Worm (Caenorhabditis elegans) whole organism, L2 larva: ENCODE results near the gene ctsa-1.2.

Experiments
- C34F6.9 ChIP-seq: fragments of 150-350 bp; optimal IDR thresholded peaks from 2 replicates; lab custom pipeline; 2014; ENCODE audit warnings: missing biosample characterization, missing genetic modification characterization
- F13H6.1 ChIP-seq: sonication (generic microtip); optimal IDR thresholded peaks from 2 replicates; lab custom pipeline; 2016; ENCODE audit warnings: missing genetic modification characterization, missing compliant biosample characterization
- Y55F3AM.14 ChIP-seq: fragments of 200-800 bp; sonication (Bioruptor generic); optimal IDR thresholded peaks from 2 replicates; lab custom pipeline; 2018; ENCODE audit warnings: mild to moderate bottlenecking, missing genetic modification characterization, missing compliant biosample characterization
- ama-1 ChIP-seq: fragments of 150-350 bp; optimal IDR thresholded peaks from 2 replicates; lab custom pipeline; 2018; ENCODE audit warnings: inconsistent platforms
- blmp-1 ChIP-seq: sonication (generic microtip); optimal IDR thresholded peaks from 2 replicates; lab custom pipeline; 2017; ENCODE audit warnings: missing genetic modification characterization, mild to moderate bottlenecking, missing compliant biosample characterization, antibody characterized with exemption, moderate library complexity; ENCODE audit not compliant: insufficient read depth
- ceh-16 ChIP-seq: fragments of 150-350 bp; optimal IDR thresholded peaks from 2 replicates; lab custom pipeline; 2014; ENCODE audit warnings: missing biosample characterization, missing genetic modification characterization
- ceh-82 ChIP-seq: fragments of 150-350 bp; optimal IDR thresholded peaks from 2 replicates; lab custom pipeline; 2014; ENCODE audit warnings: missing biosample characterization, missing genetic modification characterization
- crh-2 ChIP-seq: sonication (generic microtip); optimal IDR thresholded peaks from 2 replicates; lab custom pipeline; 2017; ENCODE audit warnings: missing biosample characterization, missing genetic modification characterization
- egl-27 ChIP-seq: sonication (generic microtip); optimal IDR thresholded peaks from 3 replicates; lab custom pipeline; 2017; ENCODE audit warnings: missing biosample characterization, missing genetic modification reagents, missing genetic modification characterization
- elt-1 ChIP-seq: fragments of 150-350 bp; optimal IDR thresholded peaks from 2 replicates; lab custom pipeline; 2014; ENCODE audit warnings: missing biosample characterization, missing genetic modification characterization
- elt-3 ChIP-seq: sonication (generic microtip); optimal IDR thresholded peaks from 2 replicates; lab custom pipeline; 2017; ENCODE audit warnings: missing biosample characterization, missing genetic modification characterization
- fos-1 ChIP-seq: fragments of 150-350 bp; optimal IDR thresholded peaks from 2 replicates; lab custom pipeline; 2014; ENCODE audit warnings: missing biosample characterization, missing genetic modification characterization
- gmeb-1 ChIP-seq: fragments of 150-350 bp; optimal IDR thresholded peaks from 2 replicates; lab custom pipeline; 2014; ENCODE audit warnings: missing biosample characterization, missing genetic modification characterization
- lin-13 ChIP-seq: fragments of 150-350 bp; optimal IDR thresholded peaks from 2 replicates; lab custom pipeline; 2014; ENCODE audit warnings: missing biosample characterization, missing genetic modification reagents, missing genetic modification characterization
- lin-39 ChIP-seq: fragments of 150-350 bp; optimal IDR thresholded peaks from 2 replicates; lab custom pipeline; 2014; ENCODE audit warnings: missing biosample characterization, missing genetic modification reagents, missing genetic modification characterization
- lsy-2 ChIP-seq, 2 experiments: fragments of 150-350 bp in 1 of 2; sonication (generic microtip) in 1 of 2; optimal IDR thresholded peaks; 2 replicates each; lab custom pipeline; 2014 to 2017; ENCODE audit warnings: missing biosample characterization in 2 of 2, missing genetic modification characterization in 2 of 2
- mbf-1 ChIP-seq: sonication (generic microtip); optimal IDR thresholded peaks from 2 replicates; lab custom pipeline; 2017; ENCODE audit warnings: missing biosample characterization, missing genetic modification characterization
- mdl-1 ChIP-seq, 2 experiments: fragments of 150-350 bp in 1 of 2; sonication (generic microtip) in 1 of 2; optimal IDR thresholded peaks; 2 replicates each; lab custom pipeline; 2017; ENCODE audit warnings: missing biosample characterization in 2 of 2, missing genetic modification characterization in 2 of 2
- nhr-11 ChIP-seq: fragments of 150-350 bp; optimal IDR thresholded peaks from 2 replicates; lab custom pipeline; 2014; ENCODE audit warnings: missing biosample characterization, missing genetic modification characterization
- nhr-12 ChIP-seq: fragments of 150-350 bp; optimal IDR thresholded peaks from 2 replicates; lab custom pipeline; 2014; ENCODE audit warnings: missing biosample characterization, missing genetic modification characterization
- nhr-129 ChIP-seq: fragments of 150-350 bp; optimal IDR thresholded peaks from 2 replicates; lab custom pipeline; 2014; ENCODE audit warnings: missing biosample characterization, missing genetic modification characterization
- nhr-21 ChIP-seq: fragments of 150-350 bp; optimal IDR thresholded peaks from 2 replicates; lab custom pipeline; 2014; ENCODE audit warnings: missing biosample characterization, missing genetic modification characterization
- nhr-25 ChIP-seq: fragments of 150-350 bp; sonication (generic microtip); optimal IDR thresholded peaks from 3 replicates; lab custom pipeline; 2014; ENCODE audit warnings: missing biosample characterization, missing genetic modification characterization
- nhr-6 ChIP-seq: fragments of 150-350 bp; optimal IDR thresholded peaks from 2 replicates; lab custom pipeline; 2014; ENCODE audit warnings: missing biosample characterization, missing genetic modification characterization
- nhr-77 ChIP-seq: fragments of 150-350 bp; optimal IDR thresholded peaks from 2 replicates; lab custom pipeline; 2014; ENCODE audit warnings: missing biosample characterization, missing genetic modification characterization
- peb-1 ChIP-seq: fragments of 150-350 bp; optimal IDR thresholded peaks from 2 replicates; lab custom pipeline; 2014; ENCODE audit warnings: missing biosample characterization, missing genetic modification characterization
- sma-3 ChIP-seq: sonication (generic microtip); optimal IDR thresholded peaks from 2 replicates; lab custom pipeline; 2016; ENCODE audit warnings: missing genetic modification reagents, missing genetic modification characterization, missing compliant biosample characterization
- sma-9 ChIP-seq, 2 experiments: fragments of 150-350 bp in 1 of 2; sonication (generic microtip) in 1 of 2; optimal IDR thresholded peaks; 2 replicates each; lab custom pipeline; 2014 to 2016; ENCODE audit warnings: missing genetic modification characterization in 2 of 2, mild to moderate bottlenecking in 1 of 2, missing biosample characterization in 1 of 2, missing compliant biosample characterization in 1 of 2, missing genetic modification reagents in 1 of 2, moderate library complexity in 1 of 2
- unc-39 ChIP-seq: fragments of 150-350 bp; optimal IDR thresholded peaks from 2 replicates; lab custom pipeline; 2014; ENCODE audit warnings: missing biosample characterization, missing genetic modification characterization
- unc-62 ChIP-seq: fragments of 150-350 bp; optimal IDR thresholded peaks from 2 replicates; lab custom pipeline; 2014; ENCODE audit warnings: missing biosample characterization, missing genetic modification reagents, missing genetic modification characterization
- ztf-1 ChIP-seq: fragments of 200-800 bp; sonication (Bioruptor generic); conservative IDR thresholded peaks from 2 replicates; pipeline ENCODE4 v1.3.6; 2022; ENCODE audit warnings: missing genetic modification characterization, missing compliant biosample characterization
- ztf-4 ChIP-seq: fragments of 150-350 bp; optimal IDR thresholded peaks from 2 replicates; lab custom pipeline; 2014; ENCODE audit warnings: missing biosample characterization, missing genetic modification characterization

ctsa-1.2 gene

ce11 chrII:11725615-11726014 is 13.5 kb upstream of the ctsa-1.2 start:
- TF ChIP-seq F13H6.1 (tag; lab: Kevin White, UChicago) (no peak), C34F6.9 (tag; lab: Kevin White, UChicago) (no peak), crh-2 (no peak), unc-39 (tag; lab: Kevin White, UChicago) (no peak), mbf-1 (tag; lab: Kevin White, UChicago) (no peak), nhr-12 (tag; lab: Kevin White, UChicago) (no peak), peb-1 (tag; lab: Kevin White, UChicago) (no peak), ztf-4 (no peak), nhr-77 (tag; lab: Kevin White, UChicago) (no peak), nhr-21 (no peak), elt-1 (tag; lab: Kevin White, UChicago) (no peak), ama-1 (lab: Kevin White, UChicago) (no peak)

DNA sequence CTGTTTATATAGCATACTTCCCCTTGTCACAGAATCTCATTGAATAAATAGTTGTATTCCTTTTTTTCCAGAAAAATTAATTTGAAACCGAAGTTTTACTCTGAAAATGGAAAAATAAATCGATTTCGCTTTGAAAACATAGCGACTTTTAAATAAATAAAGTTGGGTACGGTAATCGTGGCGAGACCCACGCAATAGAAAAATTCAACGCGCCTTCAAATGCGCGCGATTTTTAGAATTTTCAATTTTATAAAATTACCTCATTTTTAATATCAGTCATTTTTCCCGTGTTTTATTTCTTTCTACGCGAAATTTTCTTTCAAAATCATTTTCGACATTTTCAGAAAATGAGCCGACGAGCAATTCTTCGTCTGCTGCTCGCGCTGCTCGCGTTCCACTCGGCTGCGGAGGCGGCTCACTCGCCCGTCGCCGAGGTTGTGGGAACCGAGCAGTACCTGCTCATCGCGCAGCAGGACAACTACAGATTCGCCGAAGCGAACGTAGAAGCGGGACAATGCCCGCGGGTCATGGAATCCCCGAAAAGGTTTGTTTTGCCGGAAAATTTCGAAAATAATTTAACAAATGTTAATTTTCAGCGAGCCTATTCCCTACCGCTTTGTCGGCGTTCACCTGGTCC is 12.6 kb upstream of the ctsa-1.2 start, which contains the start of gene F13D12.5:
TSS of gene F13D12.5 (plus strand) at position 345 of the 637 bp plus-strand sequence.
- no peak for TF ChIP-seq sma-3 (GFP tag; lab: Kevin White, UChicago)
- peak; percentile 38 for TF ChIP-seq ztf-4

DNA sequence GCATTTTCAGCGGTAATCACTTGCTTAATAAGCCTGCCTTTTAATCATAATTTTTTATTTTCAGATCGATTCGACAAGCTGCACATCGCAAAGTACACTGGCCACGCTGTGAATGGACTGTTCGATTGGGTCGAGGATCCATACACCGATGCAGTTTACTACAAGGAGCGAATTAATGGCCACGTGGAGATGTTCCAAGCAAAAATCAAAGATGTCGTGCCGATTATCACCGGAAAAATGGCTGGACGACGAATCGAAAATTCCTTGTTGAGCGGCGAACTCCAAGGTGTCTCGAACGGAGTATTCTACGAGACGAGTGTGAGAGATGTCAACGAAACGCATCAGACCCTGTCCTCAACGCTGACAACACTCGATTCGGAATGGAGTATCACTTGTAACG is 11.7 kb upstream of the ctsa-1.2 start:
- no peak for TF ChIP-seq unc-62 (GFP tag; lab: Kevin White, UChicago)
- no peak for TF ChIP-seq nhr-6
- TF ChIP-seq lin-39 (tag; lab: Kevin White, UChicago), result no peak
- no peak for TF ChIP-seq Y55F3AM.14 (GFP tag; lab: Kevin White, UChicago)
- TF ChIP-seq nhr-21, result no peak
- TF ChIP-seq ceh-82, result no peak
- no peak for TF ChIP-seq ztf-1 (GFP tag; lab: Robert Waterston, UW)
- no peak for TF ChIP-seq C34F6.9 (tag; lab: Kevin White, UChicago)
- TF ChIP-seq lin-13 (GFP tag; lab: Kevin White, UChicago), result no peak
- no peak for TF ChIP-seq egl-27
- TF ChIP-seq blmp-1, result no peak

DNA sequence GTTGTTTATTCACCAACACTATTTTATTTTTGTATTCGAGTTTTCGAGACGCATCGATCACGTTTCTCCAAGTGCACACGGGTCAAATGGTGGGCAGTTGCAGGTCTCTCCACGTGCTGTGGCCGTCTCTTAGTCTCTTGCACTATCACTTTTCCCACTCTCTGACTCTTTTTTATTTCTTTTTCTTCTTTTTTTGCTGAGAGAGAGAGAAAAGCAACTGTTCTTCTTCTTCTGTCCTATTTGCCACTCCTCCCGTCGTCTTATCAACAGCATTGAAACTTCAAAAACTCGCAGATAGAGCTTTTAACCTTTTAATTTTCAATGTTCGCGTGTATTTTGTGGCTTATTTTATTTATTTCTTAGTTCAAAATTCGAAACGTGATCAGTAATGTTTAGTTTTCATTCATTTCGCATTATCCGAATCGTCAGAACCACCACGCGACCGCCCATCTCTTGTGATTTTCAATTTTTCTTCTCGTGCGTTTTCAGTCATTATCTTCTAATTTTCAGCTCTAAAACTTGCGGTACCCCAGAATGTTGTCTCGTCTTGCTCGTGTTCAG is 10.5 kb upstream of the ctsa-1.2 start, which contains the start of gene alh-8:
TSS of gene alh-8 (plus strand) at position 511 of the 561 bp plus-strand sequence.
- TF ChIP-seq sma-3 (GFP tag; lab: Kevin White, UChicago) (peak; percentile 33), crh-2 (peak; percentile 66), nhr-21 (peak; percentile 16), fos-1 (peak; percentile 57), gmeb-1 (peak; percentile 44), ztf-4 (peak; percentile 7), lsy-2 (tag; optimal IDR thresholded peaks at IDR 0.05; lab: Kevin White, UChicago) (peak in 1 of 2 experiments; percentile 63), nhr-129 (tag; lab: Kevin White, UChicago) (peak; percentile 69), elt-3 (tag; lab: Kevin White, UChicago) (no peak), Y55F3AM.14 (GFP tag; lab: Kevin White, UChicago) (peak; percentile 20), egl-27 (peak; percentile 52), C34F6.9 (tag; lab: Kevin White, UChicago) (peak; percentile 59), ceh-16 (tag; lab: Kevin White, UChicago) (no peak), lin-13 (GFP tag; lab: Kevin White, UChicago) (no peak), mdl-1 (tag; optimal IDR thresholded peaks at IDR 0.05; lab: Kevin White, UChicago) (peak; percentile 91), nhr-11 (tag; lab: Kevin White, UChicago) (no peak), sma-9 (GFP tag; optimal IDR thresholded peaks at IDR 0.05; lab: Kevin White, UChicago) (peak; percentile 85), sma-9 (tag; optimal IDR thresholded peaks at IDR 0.05; lab: Kevin White, UChicago) (no peak), F13H6.1 (tag; lab: Kevin White, UChicago) (peak; percentile 73), nhr-25 (peak; percentile 8)
